Worm (Caenorhabditis elegans): ENCODE results near the gene skr-15.

DNA sequence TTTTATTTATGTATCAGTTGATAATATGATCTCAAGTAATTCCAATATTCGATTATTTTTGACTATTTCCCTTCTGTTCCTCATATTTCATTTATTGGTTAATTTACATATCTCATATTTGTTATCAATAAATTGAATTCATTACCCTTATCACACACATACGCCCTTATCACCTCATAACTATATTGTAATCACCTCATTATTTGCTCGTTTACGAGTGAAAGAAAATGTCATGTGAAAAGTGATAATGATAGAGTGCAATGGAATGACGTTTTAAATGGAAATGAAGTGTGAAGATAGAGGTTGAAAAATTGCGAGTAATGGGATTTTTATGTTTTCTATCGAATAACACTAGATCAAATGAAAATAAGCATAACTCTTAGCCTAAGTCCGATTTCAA is 37.4 kb upstream of the skr-15 start:
- no peak for TF ChIP-seq ama-1 (optimal IDR thresholded peaks at IDR 0.05)
- no peak for TF ChIP-seq ceh-13 (GFP tag; optimal IDR thresholded peaks at IDR 0.05)
- no peak for TF ChIP-seq ets-7 (tag; optimal IDR thresholded peaks at IDR 0.05)
- TF ChIP-seq aly-1 (tag; optimal IDR thresholded peaks at IDR 0.05): no peak
- no peak for TF ChIP-seq tra-4 (tag; optimal IDR thresholded peaks at IDR 0.05)
- no peak for TF ChIP-seq tbx-37 (GFP tag; conservative IDR thresholded peaks at IDR 0.05)

All from whole organism, early embryonic.